Fruit fly (Drosophila melanogaster) whole organism, wandering third instar larva: ENCODE data around the gene nsl1.

Experiments
- Hr83 ChIP-seq: fragments of 200-300 bp; sonication (Bioruptor generic); optimal IDR thresholded peaks from 2 replicates; lab custom pipeline; 2016; ENCODE audit warnings: missing biosample characterization, mild to moderate bottlenecking, missing genetic modification characterization, moderate library complexity; ENCODE audit not compliant: poor library complexity, severe bottlenecking
- Jra ChIP-seq: sonication (Bioruptor generic); optimal IDR thresholded peaks from 2 replicates; lab custom pipeline; 2016; ENCODE audit warnings: missing biosample characterization, missing genetic modification characterization
- Myc ChIP-seq: fragments of >200 bp; optimal IDR thresholded peaks from 2 replicates; lab custom pipeline; 2017
- Sp1 ChIP-seq: fragments of 200-800 bp; sonication (Bioruptor generic); optimal IDR thresholded peaks from 3 replicates; lab custom pipeline; 2019; ENCODE audit warnings: missing biosample characterization, mild to moderate bottlenecking, missing genetic modification characterization, moderate library complexity
- Vsx2 ChIP-seq: fragments of 200-300, 225-300 bp; sonication (Bioruptor generic); optimal IDR thresholded peaks from 2 replicates; lab custom pipeline; 2018; ENCODE audit warnings: missing biosample characterization, missing genetic modification characterization; ENCODE audit not compliant: partially characterized antibody
- ey ChIP-seq: fragments of 200-800 bp; sonication (Bioruptor generic); optimal IDR thresholded peaks from 2 replicates; lab custom pipeline; 2016; ENCODE audit warnings: missing biosample characterization, missing genetic modification characterization
- h ChIP-seq: fragments of 200-800 bp; sonication (Bioruptor generic); optimal IDR thresholded peaks from 3 replicates; lab custom pipeline; 2016; ENCODE audit warnings: missing biosample characterization, mild to moderate bottlenecking, missing genetic modification characterization
- psq ChIP-seq: fragments of 200-800 bp; sonication (Bioruptor generic); optimal IDR thresholded peaks from 3 replicates; lab custom pipeline; 2017; ENCODE audit warnings: missing biosample characterization, mild to moderate bottlenecking, missing genetic modification characterization, moderate library complexity

- no peak for TF ChIP-seq Myc
- no peak for TF ChIP-seq ey (GFP tag; lab: Kevin White, UChicago)
- TF ChIP-seq Vsx2 (GFP tag; lab: Kevin White, UChicago): no peak
- no peak for TF ChIP-seq psq (GFP tag; lab: Kevin White, UChicago)
- TF ChIP-seq h (GFP tag; lab: Kevin White, UChicago): no peak
- TF ChIP-seq Sp1 (GFP tag; lab: Kevin White, UChicago): no peak
- no peak for TF ChIP-seq Hr83
- no peak for TF ChIP-seq Jra (GFP tag; lab: Kevin White, UChicago)
Observed at dm6 chr3R:15804678-15805077, 11.1 kb downstream of the nsl1 start.
